Fruit fly (Drosophila melanogaster): Measurements from ENCODE around the gene CG15387.

Gene CG15387

dm6 chr2L:2182735-2183340, 43.3 kb downstream of the CG15387 start (continued):
- peak; percentile 15 for TF ChIP-seq slp2 (GFP tag; optimal IDR thresholded peaks at IDR 0.05)
- no peak for TF ChIP-seq mam (GFP tag; optimal IDR thresholded peaks at IDR 0.05)
- TF ChIP-seq tup (GFP tag; optimal IDR thresholded peaks at IDR 0.05) = peak; percentile 35
- TF ChIP-seq Blimp-1 (GFP tag; optimal IDR thresholded peaks at IDR 0.05) = peak; percentile 33
- TF ChIP-seq CG30431 (GFP tag; optimal IDR thresholded peaks at IDR 0.05) = peak; percentile 85
- TF ChIP-seq CG30403 (GFP tag; optimal IDR thresholded peaks at IDR 0.05) = peak; percentile 21
- TF ChIP-seq CG2678 (tag; optimal IDR thresholded peaks at IDR 0.05) = peak; percentile 40
- TF ChIP-seq row (GFP tag; IDR thresholded peaks at IDR 0.05) = peak; percentile 64
- peak; percentile 63 for TF ChIP-seq pum (GFP tag; optimal IDR thresholded peaks at IDR 0.05)
- TF ChIP-seq az2 (GFP tag; optimal IDR thresholded peaks at IDR 0.05) = peak; percentile 51
- peak; percentile 56 for TF ChIP-seq CG15601 (tag; optimal IDR thresholded peaks at IDR 0.05)
- peak; percentile 96 for TF ChIP-seq CG15696 (tag; optimal IDR thresholded peaks at IDR 0.05)
- peak; percentile 75 for TF ChIP-seq gcm (GFP tag; optimal IDR thresholded peaks at IDR 0.05)
- TF ChIP-seq CG12659 (GFP tag; optimal IDR thresholded peaks at IDR 0.05) = no peak
- no peak for TF ChIP-seq Six4 (GFP tag; optimal IDR thresholded peaks at IDR 0.05)
- no peak for TF ChIP-seq zf30C (GFP tag; optimal IDR thresholded peaks at IDR 0.05)
- no peak for TF ChIP-seq usp (GFP tag; optimal IDR thresholded peaks at IDR 0.05)
- TF ChIP-seq pfk (GFP tag; optimal IDR thresholded peaks at IDR 0.05) = no peak
- no peak for TF ChIP-seq ems (GFP tag; optimal IDR thresholded peaks at IDR 0.05)
- peak; percentile 66 for TF ChIP-seq Awh (GFP tag; IDR thresholded peaks at IDR 0.05)
- TF ChIP-seq Nf-YA (GFP tag; IDR thresholded peaks at IDR 0.05) = 0 out of 2 replicates have a peak, but pooled peaks have one; percentile 26
- TF ChIP-seq stwl (tag; optimal IDR thresholded peaks at IDR 0.05) = peak; percentile 57
- no peak for TF ChIP-seq run (tag; optimal IDR thresholded peaks at IDR 0.05)
- TF ChIP-seq unpg (GFP tag; optimal IDR thresholded peaks at IDR 0.05) = peak; percentile 65
- TF ChIP-seq sob (GFP tag; IDR thresholded peaks at IDR 0.05) = no peak
- no peak for TF ChIP-seq hbn (GFP tag; IDR thresholded peaks at IDR 0.05; ENCODE audit: partially characterized antibody)
- peak; percentile 77 for TF ChIP-seq CG12391 (tag; optimal IDR thresholded peaks at IDR 0.05)
- TF ChIP-seq Oli (tag; optimal IDR thresholded peaks at IDR 0.05) = peak; percentile 62
- TF ChIP-seq scrt (GFP tag; optimal IDR thresholded peaks at IDR 0.05) = no peak
- peak; percentile 63; the same call in 2 of the 4 replicates for TF ChIP-seq Gug (GFP tag; IDR thresholded peaks at IDR 0.05)
- TF ChIP-seq CG11696 (GFP tag; IDR thresholded peaks at IDR 0.05) = peak; percentile 99
- TF ChIP-seq CG32772 (GFP tag; IDR thresholded peaks at IDR 0.05) = peak; percentile 49; the same call in 1 of the 2 replicates
- no peak for TF ChIP-seq ash1 (GFP tag; optimal IDR thresholded peaks at IDR 0.05)
- peak; percentile 40 for TF ChIP-seq CG17568 (GFP tag; optimal IDR thresholded peaks at IDR 0.05)
- TF ChIP-seq Fer3 (tag; optimal IDR thresholded peaks at IDR 0.05) = no peak
- TF ChIP-seq gce (GFP tag; IDR thresholded peaks at IDR 0.05) = no peak
- TF ChIP-seq CG16815 (GFP tag; optimal IDR thresholded peaks at IDR 0.05) = peak; percentile 92
- peak; percentile 68; the same call in 1 of the 2 replicates for TF ChIP-seq sens-2 (GFP tag; IDR thresholded peaks at IDR 0.05)
- peak; percentile 25 for TF ChIP-seq cato (GFP tag; optimal IDR thresholded peaks at IDR 0.05; ENCODE audit: borderline replicate concordance)
- TF ChIP-seq Aef1 (GFP tag; IDR thresholded peaks at IDR 0.05) = no peak
- TF ChIP-seq CG2116 (GFP tag; optimal IDR thresholded peaks at IDR 0.05) = peak; percentile 23
- TF ChIP-seq sisA (GFP tag; IDR thresholded peaks at IDR 0.05) = peak; percentile 59
- no peak for TF ChIP-seq lbe (GFP tag; optimal IDR thresholded peaks at IDR 0.05)
- peak; percentile 93 for TF ChIP-seq Xrp1 (GFP tag; IDR thresholded peaks at IDR 0.05)
- peak; percentile 61 for TF ChIP-seq Ssrp (tag; optimal IDR thresholded peaks at IDR 0.05)
- no peak for TF ChIP-seq CG12071 (GFP tag; optimal IDR thresholded peaks at IDR 0.05)
- TF ChIP-seq CG4360 (GFP tag; IDR thresholded peaks at IDR 0.05) = peak; percentile 49
- no peak for TF ChIP-seq yki (optimal IDR thresholded peaks at IDR 0.05)
- TF ChIP-seq lilli (GFP tag; optimal IDR thresholded peaks at IDR 0.05) = peak; percentile 47
- no peak for TF ChIP-seq MESR4 (GFP tag; optimal IDR thresholded peaks at IDR 0.05)

Measured in whole organism, embryonic.